Fruit fly (Drosophila melanogaster) whole organism, embryonic: ENCODE results near the gene CG43136.

Experiments used
- CG11504 ChIP-seq: fragments of 200-800 bp; sonication (Bioruptor generic); optimal IDR thresholded peaks from 3 replicates; lab custom pipeline; 2019; ENCODE audit warnings: missing biosample characterization, mild to moderate bottlenecking, missing genetic modification characterization, moderate library complexity
- CG12219 ChIP-seq: fragments of 200-800 bp; sonication (Bioruptor generic); optimal IDR thresholded peaks from 3 replicates; lab custom pipeline; 2018; ENCODE audit warnings: missing biosample characterization, mild to moderate bottlenecking, missing genetic modification characterization
- CG13894 ChIP-seq: fragments of 200-800 bp; sonication (Bioruptor generic); optimal IDR thresholded peaks from 3 replicates; lab custom pipeline; 2018; ENCODE audit warnings: missing biosample characterization, mild to moderate bottlenecking, missing genetic modification characterization, moderate library complexity
- CG14710 ChIP-seq: fragments of 200-800 bp; sonication (Bioruptor generic); optimal IDR thresholded peaks from 3 replicates; lab custom pipeline; 2019; ENCODE audit warnings: missing biosample characterization, mild to moderate bottlenecking, missing genetic modification characterization, moderate library complexity
- CG14860 ChIP-seq: fragments of 200-800 bp; sonication (Bioruptor generic); IDR thresholded peaks from 3 replicates; pipeline ENCODE4 v1.3.6; 2022; ENCODE audit warnings: missing biosample characterization, missing genetic modification characterization; ENCODE audit not compliant: partially characterized antibody
- CG1603 ChIP-seq: fragments of 200-800 bp; sonication (Bioruptor generic); optimal IDR thresholded peaks from 2 replicates; lab custom pipeline; 2019; ENCODE audit warnings: missing biosample characterization, mild to moderate bottlenecking, missing genetic modification characterization, moderate library complexity
- CG1647 ChIP-seq: fragments of 200-800 bp; sonication (Bioruptor generic); optimal IDR thresholded peaks from 3 replicates; lab custom pipeline; 2016; ENCODE audit warnings: missing biosample characterization, missing genetic modification characterization
- CG16779 ChIP-seq: fragments of 200-800 bp; sonication (Bioruptor generic); IDR thresholded peaks from 2 replicates; pipeline ENCODE4 v1.3.6; 2022; ENCODE audit warnings: missing biosample characterization, missing genetic modification characterization
- CG17802 ChIP-seq: fragments of 200-800 bp; sonication (Bioruptor generic); optimal IDR thresholded peaks from 2 replicates; lab custom pipeline; 2018; ENCODE audit warnings: missing biosample characterization, mild to moderate bottlenecking, missing genetic modification characterization, moderate library complexity
- CG18476 ChIP-seq: fragments of 200-800 bp; sonication (Bioruptor generic); optimal IDR thresholded peaks from 2 replicates; lab custom pipeline; 2016; ENCODE audit warnings: missing biosample characterization, mild to moderate bottlenecking, missing genetic modification characterization
- CG2120 ChIP-seq: fragments of 200-800 bp; sonication (Bioruptor generic); optimal IDR thresholded peaks from 3 replicates; lab custom pipeline; 2016; ENCODE audit warnings: missing biosample characterization, missing genetic modification characterization
- CG32532 ChIP-seq: fragments of 200-800 bp; sonication (Bioruptor generic); IDR thresholded peaks from 2 replicates; pipeline ENCODE4 v1.3.6; 2022; ENCODE audit warnings: missing biosample characterization, missing genetic modification characterization
- CG33557 ChIP-seq: fragments of 200-800 bp; sonication (Bioruptor generic); optimal IDR thresholded peaks from 2 replicates; lab custom pipeline; 2019; ENCODE audit warnings: missing biosample characterization, mild to moderate bottlenecking, missing genetic modification characterization, moderate library complexity
- CG8359 ChIP-seq: fragments of 200-800 bp; sonication (Bioruptor generic); optimal IDR thresholded peaks from 2 replicates; lab custom pipeline; 2017; ENCODE audit warnings: missing biosample characterization, mild to moderate bottlenecking, missing genetic modification characterization, borderline replicate concordance
- Dfd ChIP-seq, 2 experiments: fragments of >200 bp; optimal IDR thresholded peaks; 2 replicates each; lab custom pipeline; 2017; ENCODE audit warnings: missing biosample characterization in 2 of 2, missing genetic modification characterization in 2 of 2
- E2f1 ChIP-seq: fragments of 200-800 bp; sonication (Bioruptor generic); IDR thresholded peaks from 2 replicates; pipeline ENCODE4 v1.3.6; 2022; ENCODE audit warnings: missing biosample characterization, missing genetic modification characterization
- E2f2 ChIP-seq: fragments of 200-800 bp; sonication (Bioruptor generic); IDR thresholded peaks from 2 replicates; pipeline ENCODE4 v1.3.6; 2022; ENCODE audit warnings: missing biosample characterization, missing genetic modification characterization
- MTF-1 ChIP-seq: fragments of 200-800 bp; sonication (Bioruptor generic); optimal IDR thresholded peaks from 2 replicates; lab custom pipeline; 2018; ENCODE audit warnings: missing biosample characterization, mild to moderate bottlenecking, missing genetic modification characterization, borderline replicate concordance
- Med ChIP-seq: fragments of 200-800 bp; sonication (Bioruptor generic); peaks from one replicate; lab custom pipeline; 2016; ENCODE audit warnings: missing biosample characterization, missing genetic modification characterization, mild to moderate bottlenecking, inconsistent platforms, moderate library complexity
- Meics ChIP-seq: fragments of 200-800 bp; sonication (Bioruptor generic); optimal IDR thresholded peaks from 2 replicates; lab custom pipeline; 2017; ENCODE audit warnings: missing biosample characterization, mild to moderate bottlenecking, missing genetic modification characterization
- Mes4 ChIP-seq: fragments of 200-800 bp; sonication (Bioruptor generic); optimal IDR thresholded peaks from 2 replicates; lab custom pipeline; 2016; ENCODE audit warnings: missing biosample characterization, missing genetic modification characterization
- Nf-YB ChIP-seq: fragments of 200-800 bp; sonication (Bioruptor generic); optimal IDR thresholded peaks from 3 replicates; lab custom pipeline; 2019; ENCODE audit warnings: missing biosample characterization, mild to moderate bottlenecking, missing genetic modification characterization, moderate library complexity
- Opbp ChIP-seq: fragments of 200-800 bp; sonication (Bioruptor generic); IDR thresholded peaks from 3 replicates; pipeline ENCODE4 v1.3.6; 2022; ENCODE audit warnings: missing biosample characterization, missing genetic modification characterization; ENCODE audit not compliant: partially characterized antibody
- Ravus ChIP-seq: fragments of 200-800 bp; sonication (Bioruptor generic); IDR thresholded peaks from 2 replicates; pipeline ENCODE4 v1.3.6; 2022; ENCODE audit warnings: missing biosample characterization, missing genetic modification characterization
- ato ChIP-seq: fragments of 200-800 bp; sonication (Bioruptor generic); IDR thresholded peaks from 2 replicates; pipeline ENCODE4 v1.3.6; 2022; ENCODE audit warnings: missing biosample characterization, missing genetic modification characterization; ENCODE audit not compliant: partially characterized antibody
- caup ChIP-seq: fragments of 200-800 bp; sonication (Bioruptor generic); optimal IDR thresholded peaks from 3 replicates; lab custom pipeline; 2017; ENCODE audit warnings: missing biosample characterization, mild to moderate bottlenecking, missing genetic modification characterization, moderate library complexity; ENCODE audit not compliant: severe bottlenecking
- dmrt99B ChIP-seq: fragments of 200-800 bp; sonication (Bioruptor generic); optimal IDR thresholded peaks from 2 replicates; lab custom pipeline; 2018; ENCODE audit warnings: missing biosample characterization, mild to moderate bottlenecking, missing genetic modification characterization, moderate library complexity
- gcm ChIP-seq: fragments of 200-800 bp; sonication (Bioruptor generic); optimal IDR thresholded peaks from 2 replicates; lab custom pipeline; 2019; ENCODE audit warnings: missing biosample characterization, mild to moderate bottlenecking, missing genetic modification characterization, moderate library complexity
- gsb ChIP-seq: fragments of 200-800 bp; sonication (Bioruptor generic); IDR thresholded peaks from 2 replicates; pipeline ENCODE4 v1.3.6; 2022; ENCODE audit warnings: missing biosample characterization, missing genetic modification characterization
- knrl ChIP-seq: fragments of 200-800 bp; sonication (Bioruptor generic); IDR thresholded peaks from 3 replicates; pipeline ENCODE4 v1.3.6; 2022; ENCODE audit warnings: missing biosample characterization, missing genetic modification characterization; ENCODE audit not compliant: partially characterized antibody
- pzg ChIP-seq: fragments of 200-800 bp; sonication (Bioruptor generic); optimal IDR thresholded peaks from 3 replicates; lab custom pipeline; 2018; ENCODE audit warnings: missing biosample characterization, mild to moderate bottlenecking, missing genetic modification characterization, moderate library complexity
- row ChIP-seq: fragments of 200-800 bp; sonication (Bioruptor generic); IDR thresholded peaks from 3 replicates; pipeline ENCODE4 v1.3.6; 2022; ENCODE audit warnings: missing biosample characterization, missing genetic modification characterization
- schlank ChIP-seq: fragments of 200-800 bp; sonication (Bioruptor generic); optimal IDR thresholded peaks from 2 replicates; lab custom pipeline; 2018; ENCODE audit warnings: missing biosample characterization, mild to moderate bottlenecking, missing genetic modification characterization
- sens ChIP-seq: fragments of 200-800 bp; sonication (Bioruptor generic); peaks from one replicate; lab custom pipeline; 2016; ENCODE audit warnings: missing biosample characterization, missing genetic modification characterization
- sqz ChIP-seq: fragments of 200-800 bp; sonication (Bioruptor generic); optimal IDR thresholded peaks from 3 replicates; lab custom pipeline; 2018; ENCODE audit warnings: missing biosample characterization, mild to moderate bottlenecking, missing genetic modification characterization
- tna ChIP-seq: fragments of 200-800 bp; sonication (Bioruptor generic); IDR thresholded peaks from 2 replicates; pipeline ENCODE4 v1.3.6; 2022; ENCODE audit warnings: missing biosample characterization, missing genetic modification characterization; ENCODE audit not compliant: partially characterized antibody
- unc-4 ChIP-seq: fragments of 200-800 bp; sonication (Bioruptor generic); IDR thresholded peaks from 2 replicates; pipeline ENCODE4 v1.3.6; 2022; ENCODE audit warnings: missing biosample characterization, missing genetic modification characterization; ENCODE audit not compliant: partially characterized antibody
- wek ChIP-seq: fragments of 200-800 bp; sonication (Bioruptor generic); optimal IDR thresholded peaks from 3 replicates; lab custom pipeline; 2018; ENCODE audit warnings: missing biosample characterization, mild to moderate bottlenecking, missing genetic modification characterization, moderate library complexity
- z ChIP-seq: fragments of 200-800 bp; sonication (Bioruptor generic); IDR thresholded peaks from 3 replicates; pipeline ENCODE4 v1.3.6; 2022; ENCODE audit warnings: missing biosample characterization, missing genetic modification characterization
- zen2 ChIP-seq: fragments of 200-800 bp; sonication (Bioruptor generic); IDR thresholded peaks from 3 replicates; pipeline ENCODE4 v1.3.6; 2022; ENCODE audit warnings: missing biosample characterization, missing genetic modification characterization; ENCODE audit not compliant: partially characterized antibody

CG43136 gene

DNA sequence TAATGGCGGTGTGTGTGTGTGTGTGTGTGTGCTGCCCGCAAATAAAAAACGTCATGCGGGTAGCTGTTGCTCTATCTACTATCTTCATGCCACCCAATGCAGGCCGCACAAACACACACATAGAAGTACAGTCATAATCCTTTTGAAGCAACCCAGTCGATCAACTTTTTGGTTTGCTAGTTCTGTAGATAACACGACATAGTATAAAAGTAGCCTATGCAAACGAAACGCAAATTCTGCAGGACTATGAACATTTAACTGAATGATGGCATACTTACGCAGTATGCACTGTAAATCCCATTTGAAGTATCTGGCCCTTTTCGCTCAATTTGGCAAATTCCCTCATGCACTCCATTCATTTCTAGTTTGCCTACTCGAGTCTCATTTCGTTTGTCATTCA lies 12.5 kb downstream of the CG43136 start (continued):
- TF ChIP-seq dmrt99B (peak; percentile 39), CG14860 (no peak), Dfd (GFP tag; optimal IDR thresholded peaks at IDR 0.05; lab: Kevin White, UChicago) (no peak), schlank (no peak), Meics (GFP tag; lab: Kevin White, UChicago) (peak; percentile 13), Med (GFP tag; lab: Kevin White, UChicago) (peak; percentile 73), CG32532 (GFP tag; lab: Robert Waterston, UW) (no peak), sqz (GFP tag; lab: Kevin White, UChicago) (no peak), wek (GFP tag; lab: Kevin White, UChicago) (no peak), knrl (GFP tag; lab: Robert Waterston, UW) (no peak), sens (GFP tag; lab: Kevin White, UChicago) (peak; percentile 42), Ravus (no peak), Nf-YB (GFP tag; lab: Kevin White, UChicago) (no peak), CG1603 (tag; lab: Kevin White, UChicago) (peak; percentile 29), gsb (GFP tag; lab: Robert Waterston, UW) (no peak), row (GFP tag; lab: Robert Waterston, UW) (peak; percentile 40; the same call in 1 of the 3 replicates), CG1647 (GFP tag; lab: Kevin White, UChicago) (no peak), CG8359 (GFP tag; lab: Kevin White, UChicago) (no peak), pzg (GFP tag; lab: Kevin White, UChicago) (no peak), ato (GFP tag; lab: Robert Waterston, UW) (no peak), CG14710 (tag; lab: Kevin White, UChicago) (no peak), CG33557 (GFP tag; lab: Kevin White, UChicago) (no peak), CG13894 (tag; lab: Kevin White, UChicago) (no peak), MTF-1 (GFP tag; lab: Kevin White, UChicago) (no peak), E2f2 (GFP tag; lab: Robert Waterston, UW) (no peak), CG12219 (GFP tag; lab: Kevin White, UChicago) (no peak), z (GFP tag; lab: Robert Waterston, UW) (no peak), gcm (GFP tag; lab: Kevin White, UChicago) (peak; percentile 22), CG18476 (GFP tag; lab: Kevin White, UChicago) (no peak), Opbp (GFP tag; lab: Robert Waterston, UW) (no peak), CG11504 (peak; percentile 42), CG16779 (GFP tag; lab: Robert Waterston, UW) (no peak), tna (GFP tag; lab: Robert Waterston, UW) (no peak), zen2 (GFP tag; lab: Robert Waterston, UW) (no peak), Mes4 (no peak), CG2120 (GFP tag; lab: Kevin White, UChicago) (peak; percentile 40), caup (no peak), CG17802 (tag; lab: Kevin White, UChicago) (no peak), unc-4 (GFP tag; lab: Robert Waterston, UW) (no peak), E2f1 (peak; percentile 36; the same call in 1 of the 2 replicates)
